Worm (Caenorhabditis elegans): ENCODE results near the gene str-56.

- no peak for TF ChIP-seq lir-3 (tag; optimal IDR thresholded peaks at IDR 0.05)
- TF ChIP-seq mdl-1 (tag; optimal IDR thresholded peaks at IDR 0.05), result no peak
- no peak for TF ChIP-seq ama-1 (optimal IDR thresholded peaks at IDR 0.05)
- TF ChIP-seq pha-4 (GFP tag; IDR thresholded peaks at IDR 0.05), result no peak
- TF ChIP-seq pha-4 (tag; optimal IDR thresholded peaks at IDR 0.05), result no peak
- TF ChIP-seq unc-39 (tag; optimal IDR thresholded peaks at IDR 0.05), result no peak
Observed at ce11 chrV:15914774-15915173, 42.4 kb downstream of the str-56 start.

Data from whole organism, L4 larva.